Worm (Caenorhabditis elegans): ENCODE data around the gene alr-1.

The alr-1 gene

DNA sequence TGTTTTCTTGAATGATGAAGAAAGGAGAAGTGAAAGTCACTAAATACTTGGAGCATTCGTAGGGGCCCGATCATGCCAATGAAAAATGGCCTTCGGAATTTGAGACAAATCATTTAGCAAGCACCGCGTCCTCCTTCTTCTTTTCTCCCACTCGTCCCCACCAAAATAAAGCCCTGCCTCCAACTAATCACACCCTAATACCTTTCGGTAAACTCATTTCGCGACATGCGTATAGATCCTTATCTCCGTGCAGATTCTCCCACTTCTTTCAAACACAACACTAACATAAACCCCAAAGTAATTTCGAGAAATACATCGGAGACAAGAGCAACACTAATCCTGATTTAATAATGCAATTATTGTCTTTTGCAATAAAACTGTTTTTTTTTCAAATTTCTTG, 12.2 kb upstream of the alr-1 start:
- TF ChIP-seq unc-62 (GFP tag; optimal IDR thresholded peaks at IDR 0.05 in 1 of 2) (peak in 1 of 2 experiments; percentile 88), unc-62 (tag; optimal IDR thresholded peaks at IDR 0.05) (no peak), set-16 (GFP tag; IDR thresholded peaks at IDR 0.05) (no peak)

DNA sequence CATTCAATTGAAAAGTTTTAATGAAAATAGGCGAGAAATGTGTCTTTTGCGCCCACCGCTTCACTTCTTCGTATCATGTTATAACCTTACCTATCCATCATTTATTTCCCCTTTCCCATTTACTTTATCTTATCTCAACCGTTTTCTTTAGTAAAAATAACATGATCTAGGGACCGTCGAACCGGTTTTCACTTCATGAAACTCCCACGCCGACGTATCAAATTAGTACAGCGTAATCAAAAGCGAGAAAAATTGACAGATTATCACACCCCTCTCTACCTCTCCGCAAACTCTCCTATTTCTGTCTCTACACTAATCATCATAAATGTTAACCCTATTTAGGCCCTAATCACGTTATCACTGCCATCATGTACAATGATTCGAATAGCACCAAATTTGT, 11.6 kb upstream of the alr-1 start:
- TF ChIP-seq hlh-30 (tag; optimal IDR thresholded peaks at IDR 0.05; ENCODE audit: insufficient read depth): peak; percentile 19
- TF ChIP-seq zip-11 (GFP tag; IDR thresholded peaks at IDR 0.05): no peak
- TF ChIP-seq mdt-29 (GFP tag; IDR thresholded peaks at IDR 0.05): no peak
- TF ChIP-seq vab-7 (GFP tag; IDR thresholded peaks at IDR 0.05): no peak
- TF ChIP-seq F10B5.3 (tag; optimal IDR thresholded peaks at IDR 0.05): no peak
- TF ChIP-seq ceh-32 (tag; optimal IDR thresholded peaks at IDR 0.05; ENCODE audit: poor library complexity): no peak
- TF ChIP-seq lin-13 (GFP tag; optimal IDR thresholded peaks at IDR 0.05): no peak
- TF ChIP-seq saeg-2 (GFP tag; IDR thresholded peaks at IDR 0.05): no peak
- TF ChIP-seq madf-9 (GFP tag; conservative IDR thresholded peaks at IDR 0.05): no peak
- TF ChIP-seq Y5F2A.4 (GFP tag; optimal IDR thresholded peaks at IDR 0.05): no peak
- no peak for TF ChIP-seq fkh-10 (GFP tag; optimal IDR thresholded peaks at IDR 0.05)
- TF ChIP-seq dve-1 (tag; optimal IDR thresholded peaks at IDR 0.05; ENCODE audit: insufficient read depth): no peak
- peak; percentile 10 for TF ChIP-seq nhr-28 (tag; optimal IDR thresholded peaks at IDR 0.05)

DNA sequence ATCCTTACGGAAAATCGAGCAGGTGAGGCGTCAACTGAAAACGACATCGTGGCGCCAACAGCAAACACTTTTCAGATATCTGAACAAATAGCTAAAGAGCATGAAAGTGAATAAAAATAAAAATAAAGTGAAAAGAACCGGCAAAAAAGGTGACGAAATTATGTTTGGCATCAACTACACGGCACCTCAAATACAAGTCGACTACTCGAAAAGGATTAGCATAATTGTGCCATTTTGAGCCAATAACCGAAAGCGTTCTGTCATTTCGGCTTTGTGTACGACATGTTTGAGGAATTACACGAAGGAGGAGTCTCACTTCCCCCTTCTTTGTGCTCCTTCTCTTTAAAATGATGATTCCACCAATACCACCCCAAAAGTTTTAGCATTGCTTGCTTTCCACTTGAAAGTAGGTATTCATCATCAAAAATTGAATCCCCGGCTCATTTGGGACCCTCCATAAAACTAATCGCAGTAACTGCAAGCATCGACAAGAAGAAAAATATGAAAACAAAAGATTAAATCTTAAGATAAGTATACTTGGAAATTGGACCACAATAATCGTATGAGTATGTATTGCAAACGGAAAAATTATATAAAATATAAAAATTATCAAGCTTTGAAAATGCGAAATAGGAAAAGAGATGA, 9.5 kb upstream of the alr-1 start:
- TF ChIP-seq ces-1 (GFP tag; optimal IDR thresholded peaks at IDR 0.05): no peak
- peak in 1 of 2 experiments; percentile 99 for TF ChIP-seq unc-62 (GFP tag; optimal IDR thresholded peaks at IDR 0.05 in 1 of 2)
- no peak for TF ChIP-seq unc-62 (tag; optimal IDR thresholded peaks at IDR 0.05)
- no peak for TF ChIP-seq nhr-102 (tag; optimal IDR thresholded peaks at IDR 0.05)
- TF ChIP-seq rbr-2 (tag; optimal IDR thresholded peaks at IDR 0.05): no peak
- TF ChIP-seq F26F4.8 (GFP tag; conservative IDR thresholded peaks at IDR 0.05): no peak
- no peak for TF ChIP-seq daf-16 (GFP tag; optimal IDR thresholded peaks at IDR 0.05)
- no peak for TF ChIP-seq daf-16 (tag; optimal IDR thresholded peaks at IDR 0.05)
- TF ChIP-seq zip-2 (tag; optimal IDR thresholded peaks at IDR 0.05): no peak
- no peak for TF ChIP-seq Y48G9A.11 (GFP tag; IDR thresholded peaks at IDR 0.05)

DNA sequence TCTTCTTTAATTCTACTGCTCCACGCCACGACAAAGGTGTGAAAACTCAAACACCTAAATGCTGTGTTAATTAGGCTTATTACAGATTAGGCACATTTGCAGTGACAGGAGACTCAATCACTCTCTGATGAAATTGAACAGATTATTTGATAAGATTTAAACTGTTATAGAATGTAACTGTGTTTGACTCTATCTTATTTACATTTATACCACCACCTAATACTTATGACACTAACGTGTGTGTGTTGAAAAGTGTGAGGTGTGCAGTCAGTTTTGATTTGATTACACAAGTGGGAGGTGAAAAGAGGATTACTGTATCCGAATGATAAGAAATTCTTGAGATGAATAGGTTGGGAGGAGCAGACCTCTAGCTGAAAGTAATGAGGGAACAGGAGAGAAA, 6.8 kb upstream of the alr-1 start:
- peak; percentile 45 for TF ChIP-seq pqm-1 (tag; optimal IDR thresholded peaks at IDR 0.05)
- TF ChIP-seq daf-16 (GFP tag; optimal IDR thresholded peaks at IDR 0.05): no peak
- TF ChIP-seq daf-16 (tag; optimal IDR thresholded peaks at IDR 0.05): no peak
- no peak for TF ChIP-seq madf-9 (GFP tag; conservative IDR thresholded peaks at IDR 0.05)
- no peak for TF ChIP-seq egl-27 (tag; optimal IDR thresholded peaks at IDR 0.05)

DNA sequence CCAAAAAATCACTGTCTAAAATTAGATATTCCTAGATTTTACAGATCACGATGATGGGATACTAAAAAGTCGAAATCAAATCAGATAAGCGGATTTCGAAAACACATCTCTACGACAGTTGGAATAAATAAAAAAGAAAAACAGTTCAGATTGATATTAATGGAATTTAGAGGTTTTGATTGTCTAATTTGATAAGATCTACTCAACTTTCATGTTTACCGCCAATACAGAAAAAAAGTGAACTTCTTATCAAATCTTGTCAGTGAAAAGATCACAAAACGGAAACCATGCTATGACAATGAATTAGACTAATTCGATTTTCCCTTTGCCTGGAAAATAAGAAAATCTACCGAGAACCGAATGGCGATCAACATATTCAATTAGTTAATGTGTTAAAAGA, 839 bp upstream of the alr-1 start:
- no peak for TF ChIP-seq Y75B8A.6 (GFP tag; IDR thresholded peaks at IDR 0.05)
- TF ChIP-seq daf-19 (GFP tag; conservative IDR thresholded peaks at IDR 0.05): no peak
- no peak for TF ChIP-seq ztf-11 (tag; optimal IDR thresholded peaks at IDR 0.05)
- no peak for TF ChIP-seq ceh-44 (GFP tag; IDR thresholded peaks at IDR 0.05)
- TF ChIP-seq ctbp-1 (GFP tag; IDR thresholded peaks at IDR 0.05): no peak
- no peak for TF ChIP-seq nhr-6 (tag; optimal IDR thresholded peaks at IDR 0.05)
- no peak for TF ChIP-seq ztf-7 (tag; optimal IDR thresholded peaks at IDR 0.05)
- no peak for TF ChIP-seq hlh-30 (tag; optimal IDR thresholded peaks at IDR 0.05; ENCODE audit: insufficient read depth)
- TF ChIP-seq cey-2 (tag; optimal IDR thresholded peaks at IDR 0.05; ENCODE audit: borderline replicate concordance, insufficient read depth): no peak
- no peak for TF ChIP-seq vab-7 (GFP tag; IDR thresholded peaks at IDR 0.05)
- TF ChIP-seq lin-1 (GFP tag; IDR thresholded peaks at IDR 0.05): no peak
- no peak for TF ChIP-seq dmd-8 (GFP tag; IDR thresholded peaks at IDR 0.05)
- TF ChIP-seq Y105C5A.15 (GFP tag; IDR thresholded peaks at IDR 0.05): no peak
- TF ChIP-seq sdz-12 (GFP tag; optimal IDR thresholded peaks at IDR 0.05): no peak
- TF ChIP-seq tra-1 (GFP tag; IDR thresholded peaks at IDR 0.05): no peak
- TF ChIP-seq spr-3 (GFP tag; optimal IDR thresholded peaks at IDR 0.05): no peak
- no peak for TF ChIP-seq rbr-2 (tag; optimal IDR thresholded peaks at IDR 0.05)
- TF ChIP-seq dve-1 (tag; optimal IDR thresholded peaks at IDR 0.05; ENCODE audit: insufficient read depth): no peak
- TF ChIP-seq ZK337.2 (GFP tag; IDR thresholded peaks at IDR 0.05): no peak
- TF ChIP-seq tag-97 (GFP tag; IDR thresholded peaks at IDR 0.05): no peak
